Worm (Caenorhabditis elegans): ENCODE data around the gene gtap-1.

The gtap-1 gene

ce11 chrII:5858322-5858721 lies 25.3 kb upstream of the gtap-1 start, which contains the start of gene F55C12.4:
F55C12.4 (minus strand) TSS chrII:5858422.
- TF ChIP-seq lin-14 (GFP tag; optimal IDR thresholded peaks at IDR 0.05) (peak; percentile 33), hlh-17 (GFP tag; optimal IDR thresholded peaks at IDR 0.05; ENCODE audit: borderline replicate concordance) (no peak)

- TF ChIP-seq lin-14 (GFP tag; optimal IDR thresholded peaks at IDR 0.05), result peak; percentile 17
- no peak for TF ChIP-seq egl-13 (tag; optimal IDR thresholded peaks at IDR 0.05)
- peak; percentile 17 for TF ChIP-seq blmp-1 (tag; optimal IDR thresholded peaks at IDR 0.05)
Observed at ce11 chrII:5854122-5854521, 21.1 kb upstream of the gtap-1 start, which contains the start of gene H41C03.1. H41C03.1 (plus strand) TSS chrII:5854422.

- TF ChIP-seq xbp-1 (tag; optimal IDR thresholded peaks at IDR 0.05) (no peak), blmp-1 (tag; optimal IDR thresholded peaks at IDR 0.05) (peak; percentile 73), elt-3 (tag; optimal IDR thresholded peaks at IDR 0.05) (peak in 2 of 6 experiments; percentile 51 to 80), nhr-85 (tag) (peak; percentile 55)
Observed at ce11 chrII:5853261-5853660, 20.2 kb upstream of the gtap-1 start.

- TF ChIP-seq C16A3.4 (tag; optimal IDR thresholded peaks at IDR 0.05) (no peak), swsn-7 (tag; optimal IDR thresholded peaks at IDR 0.05) (no peak), sox-4 (tag; optimal IDR thresholded peaks at IDR 0.05) (no peak), fkh-8 (tag; optimal IDR thresholded peaks at IDR 0.05) (peak; percentile 25)
Observed at ce11 chrII:5852007-5852406, 19.0 kb upstream of the gtap-1 start, which contains the start of gene H41C03.2. H41C03.2 (minus strand) TSS chrII:5852107.

ce11 chrII:5846181-5846580 lies 13.1 kb upstream of the gtap-1 start:
- no peak for TF ChIP-seq lin-39 (tag; optimal IDR thresholded peaks at IDR 0.05)
- peak; percentile 22 for TF ChIP-seq elt-2 (tag; optimal IDR thresholded peaks at IDR 0.05)
- no peak for TF ChIP-seq snu-23 (GFP tag; optimal IDR thresholded peaks at IDR 0.05)
- no peak for TF ChIP-seq unc-130 (tag; optimal IDR thresholded peaks at IDR 0.05)
- no peak for TF ChIP-seq efl-1 (optimal IDR thresholded peaks at IDR 0.05)
- TF ChIP-seq efl-1 (GFP tag; optimal IDR thresholded peaks at IDR 0.05 in 1 of 2), result peak in 1 of 2 experiments; percentile 27
- no peak for TF ChIP-seq mef-2 (tag; optimal IDR thresholded peaks at IDR 0.05)

ce11 chrII:5845441-5845840 lies 12.4 kb upstream of the gtap-1 start, which contains the start of the genes ZK1248.17 and H41C03.3:
ZK1248.17 (minus strand) TSS chrII:5845541.
H41C03.3 (plus strand) TSS chrII:5845777.
- no peak for TF ChIP-seq grh-1 (GFP tag; IDR thresholded peaks at IDR 0.05)
- TF ChIP-seq elt-3 (tag; optimal IDR thresholded peaks at IDR 0.05), result no peak
- TF ChIP-seq nhr-12 (tag; optimal IDR thresholded peaks at IDR 0.05), result no peak
- TF ChIP-seq fkh-8 (tag; optimal IDR thresholded peaks at IDR 0.05), result no peak
- no peak for TF ChIP-seq efl-3 (GFP tag; optimal IDR thresholded peaks at IDR 0.05)

- TF ChIP-seq tbx-2 (tag; optimal IDR thresholded peaks at IDR 0.05) (peak; percentile 100), unc-86 (tag; optimal IDR thresholded peaks at IDR 0.05) (peak; percentile 99), C16A3.4 (tag; optimal IDR thresholded peaks at IDR 0.05) (peak; percentile 99), ama-1 (optimal IDR thresholded peaks at IDR 0.05) (peak; percentile 100), lin-35 (GFP tag; optimal IDR thresholded peaks at IDR 0.05) (peak; percentile 89 to 95), sup-37 (GFP tag; optimal IDR thresholded peaks at IDR 0.05) (peak; percentile 99), xbp-1 (tag; optimal IDR thresholded peaks at IDR 0.05) (peak; percentile 99), aha-1 (tag; optimal IDR thresholded peaks at IDR 0.05) (peak; percentile 89), hlh-17 (GFP tag; optimal IDR thresholded peaks at IDR 0.05; ENCODE audit: borderline replicate concordance) (peak; percentile 49), nhr-90 (tag; optimal IDR thresholded peaks at IDR 0.05; ENCODE audit: poor library complexity) (peak; percentile 100), unc-130 (tag; optimal IDR thresholded peaks at IDR 0.05) (peak; percentile 98), ceh-8 (GFP tag; optimal IDR thresholded peaks at IDR 0.05) (peak; percentile 99), nhr-76 (tag; optimal IDR thresholded peaks at IDR 0.05) (peak; percentile 80), sptf-1 (tag; optimal IDR thresholded peaks at IDR 0.05) (no peak), rnt-1 (tag; optimal IDR thresholded peaks at IDR 0.05) (peak; percentile 98), sox-4 (tag; optimal IDR thresholded peaks at IDR 0.05) (peak; percentile 99), blmp-1 (tag; optimal IDR thresholded peaks at IDR 0.05) (peak; percentile 89), zag-1 (tag; optimal IDR thresholded peaks at IDR 0.05) (peak; percentile 99), isw-1 (GFP tag; IDR thresholded peaks at IDR 0.05) (peak; percentile 99), ztf-11 (tag; optimal IDR thresholded peaks at IDR 0.05) (peak; percentile 93 to 98), nhr-47 (tag; optimal IDR thresholded peaks at IDR 0.05) (peak; percentile 100), grh-1 (GFP tag; IDR thresholded peaks at IDR 0.05) (peak; percentile 99), fkh-8 (tag; optimal IDR thresholded peaks at IDR 0.05) (peak; percentile 100), egl-13 (tag; optimal IDR thresholded peaks at IDR 0.05) (peak; percentile 99), alr-1 (tag; optimal IDR thresholded peaks at IDR 0.05; ENCODE audit: borderline replicate concordance) (no peak), nhr-28 (tag; optimal IDR thresholded peaks at IDR 0.05) (peak; percentile 77), ztf-4 (tag; optimal IDR thresholded peaks at IDR 0.05) (peak; percentile 98)
Observed at ce11 chrII:5844694-5845129, 11.7 kb upstream of the gtap-1 start.

All from whole organism, L1 larva.